Fruit fly (Drosophila melanogaster) Kc167 (cell line): ENCODE data around the gene Nup154.

Experiments used
- Myc ChIP-seq: fragments of >200 bp; optimal IDR thresholded peaks from 2 replicates; lab custom pipeline; 2017; ENCODE audit warnings: missing external identifiers
- Sin3A ChIP-seq: fragments of >200 bp; optimal IDR thresholded peaks from 2 replicates; lab custom pipeline; 2018; ENCODE audit warnings: missing external identifiers
- h ChIP-seq: fragments of >200 bp; optimal IDR thresholded peaks from 3 replicates; lab custom pipeline; 2018; ENCODE audit warnings: missing external identifiers
- insv ChIP-seq: fragments of >200 bp; optimal IDR thresholded peaks from 3 replicates; lab custom pipeline; 2018; ENCODE audit warnings: missing external identifiers
- ttk ChIP-seq: sonication (Bioruptor generic); optimal IDR thresholded peaks from 2 replicates; lab custom pipeline; 2017; ENCODE audit warnings: missing external identifiers

DNA sequence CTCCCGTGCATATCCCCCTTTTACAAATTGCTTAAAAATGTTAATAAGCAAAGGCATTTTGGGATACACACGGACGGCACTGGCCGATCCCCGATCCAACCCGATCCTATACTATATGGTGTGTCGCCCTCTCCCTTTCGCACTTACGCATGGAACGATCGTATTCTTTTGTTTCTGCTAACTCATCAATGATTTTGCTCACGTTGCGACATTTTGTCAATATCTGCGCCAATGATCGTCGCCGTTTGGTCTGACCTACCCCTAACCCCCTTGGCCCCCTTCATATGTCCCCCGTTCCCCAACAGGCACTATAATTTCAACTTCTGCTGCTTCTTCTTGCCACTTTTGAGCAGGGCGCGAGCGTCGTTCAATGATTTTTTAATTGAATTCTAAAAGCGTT is 45.1 kb downstream of the Nup154 start:
- TF ChIP-seq insv (lab: Kevin White, UChicago) (no peak), h (lab: Kevin White, UChicago) (no peak), Myc (lab: Kevin White, UChicago) (no peak), ttk (lab: Kevin White, UChicago) (no peak), Sin3A (lab: Kevin White, UChicago) (no peak)
